Worm (Caenorhabditis elegans) whole organism, L1 larva: Measurements from ENCODE around the gene R151.1.

Experiments
- C04F5.9 ChIP-seq: sonication (generic microtip); optimal IDR thresholded peaks from 2 replicates; lab custom pipeline; 2016; ENCODE audit warnings: missing genetic modification characterization, missing compliant biosample characterization
- C34B4.2 ChIP-seq: sonication (generic microtip); optimal IDR thresholded peaks from 2 replicates; lab custom pipeline; 2017; ENCODE audit warnings: mild to moderate bottlenecking, missing genetic modification characterization, missing compliant biosample characterization
- Y116A8C.19 ChIP-seq: sonication (generic microtip); optimal IDR thresholded peaks from 2 replicates; lab custom pipeline; 2016; ENCODE audit warnings: missing compliant biosample characterization, missing genetic modification characterization, borderline replicate concordance
- aha-1 ChIP-seq: fragments of 150-350 bp; optimal IDR thresholded peaks from 2 replicates; lab custom pipeline; 2014; ENCODE audit warnings: missing biosample characterization, missing genetic modification characterization
- blmp-1 ChIP-seq: fragments of 150-350 bp; optimal IDR thresholded peaks from 2 replicates; lab custom pipeline; 2014; ENCODE audit warnings: missing biosample characterization, missing genetic modification characterization
- ces-1 ChIP-seq: fragments of 150-350 bp; optimal IDR thresholded peaks from 2 replicates; lab custom pipeline; 2014; ENCODE audit warnings: missing biosample characterization, missing genetic modification reagents, missing genetic modification characterization
- efl-1 ChIP-seq, 4 experiments: fragments of 150-350 bp; optimal IDR thresholded peaks in 3 of 4; peaks in 1 of 4; 1 replicate in 1 of 4; 2 replicates in 3 of 4; lab custom pipeline; 2014; ENCODE audit warnings: missing biosample characterization in 2 of 4, missing genetic modification characterization in 2 of 4, missing genetic modification reagents in 2 of 4
- fkh-10 ChIP-seq: sonication (generic microtip); optimal IDR thresholded peaks from 2 replicates; lab custom pipeline; 2017; ENCODE audit warnings: missing biosample characterization, missing genetic modification reagents, missing genetic modification characterization
- fos-1 ChIP-seq: fragments of 150-350 bp; optimal IDR thresholded peaks from 2 replicates; lab custom pipeline; 2014; ENCODE audit warnings: missing biosample characterization, missing genetic modification characterization
- hpl-2 ChIP-seq: fragments of 150-350 bp; optimal IDR thresholded peaks from 2 replicates; lab custom pipeline; 2014; ENCODE audit warnings: missing biosample characterization, missing genetic modification reagents, missing genetic modification characterization
- isw-1 ChIP-seq: fragments of 200-800 bp; sonication (Bioruptor generic); IDR thresholded peaks from 2 replicates; pipeline ENCODE4 v1.3.6; 2022; ENCODE audit warnings: missing genetic modification characterization, missing compliant biosample characterization
- lin-13 ChIP-seq: fragments of 150-350 bp; optimal IDR thresholded peaks from 2 replicates; lab custom pipeline; 2014; ENCODE audit warnings: missing biosample characterization, missing genetic modification reagents, missing genetic modification characterization
- lin-14 ChIP-seq: fragments of 200-800 bp; sonication (Bioruptor generic); optimal IDR thresholded peaks from 2 replicates; lab custom pipeline; 2018; ENCODE audit warnings: mild to moderate bottlenecking, missing genetic modification characterization, moderate library complexity, missing compliant biosample characterization
- lin-15B ChIP-seq: fragments of 150-350 bp; sonication (generic microtip); optimal IDR thresholded peaks from 3 replicates; lab custom pipeline; 2014; ENCODE audit warnings: missing biosample characterization, missing genetic modification characterization
- lir-3 ChIP-seq: sonication (generic microtip); optimal IDR thresholded peaks from 2 replicates; lab custom pipeline; 2016; ENCODE audit warnings: mild to moderate bottlenecking, missing genetic modification characterization, moderate library complexity, missing compliant biosample characterization; ENCODE audit not compliant: poor library complexity
- lsy-2 ChIP-seq, 2 experiments: fragments of 150-350 bp; optimal IDR thresholded peaks; 2 replicates each; lab custom pipeline; 2014; ENCODE audit warnings: missing biosample characterization in 2 of 2, missing genetic modification characterization in 2 of 2
- mef-2 ChIP-seq: fragments of 150-350 bp; optimal IDR thresholded peaks from 2 replicates; lab custom pipeline; 2014; ENCODE audit warnings: missing biosample characterization, missing genetic modification characterization
- nhr-12 ChIP-seq: sonication (generic microtip); optimal IDR thresholded peaks from 2 replicates; lab custom pipeline; 2017; ENCODE audit warnings: missing biosample characterization, missing genetic modification characterization
- nhr-28 ChIP-seq: fragments of 150-350 bp; optimal IDR thresholded peaks from 2 replicates; lab custom pipeline; 2014; ENCODE audit warnings: missing biosample characterization, missing genetic modification characterization
- nhr-47 ChIP-seq: sonication (generic microtip); optimal IDR thresholded peaks from 2 replicates; lab custom pipeline; 2016; ENCODE audit warnings: mild to moderate bottlenecking, missing genetic modification characterization, moderate library complexity, missing compliant biosample characterization
- nhr-84 ChIP-seq: sonication (generic microtip); optimal IDR thresholded peaks from 2 replicates; lab custom pipeline; 2017; ENCODE audit warnings: missing biosample characterization, missing genetic modification characterization
- sox-4 ChIP-seq: sonication (generic microtip); optimal IDR thresholded peaks from 2 replicates; lab custom pipeline; 2016; ENCODE audit warnings: missing genetic modification characterization, missing compliant biosample characterization
- tlp-1 ChIP-seq: fragments of 150-350 bp; optimal IDR thresholded peaks from 2 replicates; lab custom pipeline; 2014; ENCODE audit warnings: missing biosample characterization, missing genetic modification characterization
- unc-130 ChIP-seq: fragments of 150-350 bp; optimal IDR thresholded peaks from 2 replicates; lab custom pipeline; 2017; ENCODE audit warnings: missing biosample characterization, missing genetic modification characterization, inconsistent platforms
- unc-30 ChIP-seq: sonication (generic microtip); optimal IDR thresholded peaks from 2 replicates; lab custom pipeline; 2017; ENCODE audit warnings: missing biosample characterization, missing genetic modification characterization
- ztf-11 ChIP-seq, 2 experiments: sonication (generic microtip); optimal IDR thresholded peaks; 2 replicates each; lab custom pipeline; 2016 to 2017; ENCODE audit warnings: missing genetic modification characterization in 2 of 2, missing biosample characterization in 1 of 2, missing compliant biosample characterization in 1 of 2

Gene R151.1

ce11 chrIII:7258931-7259330 lies 42.6 kb downstream of the R151.1 start, which contains the start of gene B0361.4:
Gene B0361.4 (plus strand): TSS chrIII:7258991.
- TF ChIP-seq ces-1 (GFP tag; lab: Kevin White, UChicago) = no peak
- TF ChIP-seq lsy-2 (tag; optimal IDR thresholded peaks at IDR 0.05; lab: Kevin White, UChicago) = no peak
- TF ChIP-seq lir-3 (tag; lab: Kevin White, UChicago) = no peak
- no peak for TF ChIP-seq mef-2 (tag; lab: Kevin White, UChicago)
- no peak for TF ChIP-seq unc-130 (tag; lab: Kevin White, UChicago)
- no peak for TF ChIP-seq nhr-12 (tag; lab: Kevin White, UChicago)
- TF ChIP-seq fkh-10 (GFP tag; lab: Kevin White, UChicago) = peak; percentile 88
- no peak for TF ChIP-seq sox-4 (tag; lab: Kevin White, UChicago)
- TF ChIP-seq lin-14 (GFP tag; lab: Kevin White, UChicago) = peak; percentile 18
- TF ChIP-seq, all 84 proteins: peak for 2

DNA sequence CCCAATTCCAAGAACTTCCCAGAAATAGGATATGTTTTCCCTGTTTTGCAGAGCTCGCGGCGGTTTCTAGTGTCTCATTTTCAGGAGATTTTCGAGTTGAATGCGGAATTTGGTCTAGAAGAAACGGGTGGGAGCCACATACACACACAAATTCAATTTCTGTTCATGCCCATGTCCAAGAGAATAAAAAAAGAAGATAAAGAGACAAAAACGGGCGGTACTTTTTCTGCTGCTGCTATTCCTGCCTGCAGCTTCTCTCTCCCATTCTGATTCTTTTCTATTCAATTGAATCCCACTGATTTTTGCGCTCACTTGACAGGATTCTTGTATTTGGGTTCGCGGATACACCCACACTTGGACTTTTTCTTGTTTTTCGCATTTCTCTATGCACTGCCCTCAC lies 46.3 kb downstream of the R151.1 start:
- TF ChIP-seq lin-15B (tag; lab: Kevin White, UChicago) (no peak), isw-1 (GFP tag; lab: Robert Waterston, UW) (no peak), fkh-10 (GFP tag; lab: Kevin White, UChicago) (peak; percentile 50), lin-14 (GFP tag; lab: Kevin White, UChicago) (peak; percentile 34)

ce11 chrIII:7263028-7263427 lies 46.7 kb downstream of the R151.1 start:
- no peak for TF ChIP-seq C34B4.2
- TF ChIP-seq ces-1 (GFP tag; lab: Kevin White, UChicago) = no peak
- TF ChIP-seq nhr-84 = no peak
- TF ChIP-seq efl-1 (optimal IDR thresholded peaks at IDR 0.05; lab: Kevin White, UChicago) = no peak
- TF ChIP-seq efl-1 (GFP tag; optimal IDR thresholded peaks at IDR 0.05 in 1 of 2; lab: Kevin White, UChicago) = no peak
- no peak for TF ChIP-seq lin-13 (GFP tag; lab: Kevin White, UChicago)
- no peak for TF ChIP-seq nhr-28 (tag; lab: Kevin White, UChicago)
- TF ChIP-seq aha-1 = no peak
- no peak for TF ChIP-seq Y116A8C.19 (tag; lab: Kevin White, UChicago)
- TF ChIP-seq lin-14 (GFP tag; lab: Kevin White, UChicago) = no peak
- no peak for TF ChIP-seq fos-1
- no peak for TF ChIP-seq unc-30 (tag; lab: Kevin White, UChicago)
- TF ChIP-seq blmp-1 (tag; lab: Kevin White, UChicago) = no peak
- TF ChIP-seq tlp-1 = no peak
- TF ChIP-seq ztf-11 (tag; optimal IDR thresholded peaks at IDR 0.05; lab: Kevin White, UChicago) = no peak
- no peak for TF ChIP-seq C04F5.9
- TF ChIP-seq nhr-47 = no peak
- no peak for TF ChIP-seq hpl-2 (GFP tag; lab: Kevin White, UChicago)
- no peak for TF ChIP-seq nhr-12 (tag; lab: Kevin White, UChicago)
- TF ChIP-seq lsy-2 (tag; optimal IDR thresholded peaks at IDR 0.05; lab: Kevin White, UChicago) = no peak
- TF ChIP-seq lin-15B (tag; lab: Kevin White, UChicago) = no peak
